Fruit fly (Drosophila melanogaster) whole organism: Measurements from ENCODE around the gene CG5068.

ENCODE experiments used
- CG8478 ChIP-seq: fragments of >200 bp; optimal IDR thresholded peaks from 2 replicates; lab custom pipeline; 2018; ENCODE audit warnings: inconsistent platforms
- Dll ChIP-seq: fragments of >200 bp; optimal IDR thresholded peaks from 2 replicates; lab custom pipeline; 2017
- EcR ChIP-seq, 2 experiments: fragments of >200 bp; optimal IDR thresholded peaks; 2 replicates each; lab custom pipeline; 2017; ENCODE audit warnings: missing biosample characterization in 2 of 2, missing genetic modification characterization in 2 of 2, missing genetic modification reagents in 2 of 2
- pan ChIP-seq: fragments of >200 bp; optimal IDR thresholded peaks from 2 replicates; lab custom pipeline; 2017
- psq ChIP-seq: fragments of >200 bp; optimal IDR thresholded peaks from 2 replicates; lab custom pipeline; 2017
- usp ChIP-seq: fragments of >200 bp; optimal IDR thresholded peaks from 2 replicates; lab custom pipeline; 2017; ENCODE audit warnings: missing biosample characterization, missing genetic modification characterization, mixed read lengths

dm6 chr3L:8949823-8950222 is 36.7 kb upstream of the CG5068 start:
- no peak for TF ChIP-seq usp (GFP tag; lab: Kevin White, UChicago)
- TF ChIP-seq EcR (GFP tag; optimal IDR thresholded peaks at IDR 0.05; lab: Kevin White, UChicago) = no peak
- TF ChIP-seq pan (lab: Kevin White, UChicago) = no peak
- no peak for TF ChIP-seq psq (lab: Kevin White, UChicago)
- TF ChIP-seq CG8478 (lab: Kevin White, UChicago) = no peak
- no peak for TF ChIP-seq Dll (lab: Kevin White, UChicago)
